Worm (Caenorhabditis elegans): ENCODE results near the gene age-1.
"Not testable (repeated sequence)": the region's sequence is repeated elsewhere in the genome, so short reads cannot be mapped to it uniquely, and the experiment has no call there.

Gene age-1

ce11 chrII:11542385-11542784 lies 15.5 kb upstream of the age-1 start, which contains the start of gene gtf-2E2:
TSS of gene gtf-2E2 (minus strand) at chrII:11542495.
- no peak for TF ChIP-seq unc-62 (GFP tag; optimal IDR thresholded peaks at IDR 0.05)

- no peak for TF ChIP-seq unc-62 (GFP tag; optimal IDR thresholded peaks at IDR 0.05)
These were observed 11.9 kb upstream of the age-1 start, which contains the start of gene Y62F5A.9 for ce11 chrII:11538741-11539140. TSS of gene Y62F5A.9 (minus strand) at chrII:11538841.

- no peak for TF ChIP-seq unc-62 (GFP tag; optimal IDR thresholded peaks at IDR 0.05)
These were observed 10.8 kb upstream of the age-1 start for ce11 chrII:11537606-11538016.

- no peak for TF ChIP-seq unc-62 (GFP tag; optimal IDR thresholded peaks at IDR 0.05)
These were observed 10.3 kb upstream of the age-1 start for ce11 chrII:11537115-11537514.

DNA sequence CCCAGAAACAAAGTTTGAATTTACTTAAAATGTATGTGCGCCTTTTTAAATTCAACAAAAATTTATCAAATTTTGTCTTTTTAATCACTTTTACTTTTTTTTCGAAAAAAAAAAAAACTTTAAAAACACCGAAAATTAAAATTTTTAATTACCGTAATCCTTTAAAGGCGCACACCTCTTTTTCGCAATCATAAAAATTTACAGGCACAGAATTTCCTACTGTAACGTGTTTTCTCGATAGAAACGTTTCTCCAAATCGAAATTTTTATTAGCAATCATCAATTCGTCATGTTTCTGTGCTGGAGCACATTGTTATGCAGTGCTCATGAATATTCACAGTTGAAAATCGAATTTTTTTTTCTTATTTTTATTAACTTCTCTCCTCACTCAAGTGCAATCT lies 9.7 kb upstream of the age-1 start:
- TF ChIP-seq unc-62 (GFP tag; optimal IDR thresholded peaks at IDR 0.05) = no peak

DNA sequence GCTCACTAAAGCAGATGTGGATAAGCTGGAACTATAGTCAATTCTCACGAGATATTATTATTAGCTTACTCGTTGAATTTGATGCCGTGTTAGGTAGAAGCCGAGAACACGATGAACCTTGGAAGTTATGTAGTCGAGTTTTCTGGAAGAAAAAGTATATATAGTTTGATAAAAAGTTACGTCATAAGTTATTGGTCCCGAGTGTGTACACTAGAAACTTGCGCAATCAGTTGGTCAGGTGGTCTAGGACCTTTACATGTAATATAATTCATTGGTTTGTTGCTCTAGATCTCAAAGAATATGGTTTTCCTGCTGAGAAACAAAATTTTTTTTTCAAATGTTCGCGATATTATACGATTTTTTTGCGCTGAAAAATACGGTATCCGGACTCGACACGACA lies 9.1 kb upstream of the age-1 start:
- no peak for TF ChIP-seq unc-62 (GFP tag; optimal IDR thresholded peaks at IDR 0.05)

DNA sequence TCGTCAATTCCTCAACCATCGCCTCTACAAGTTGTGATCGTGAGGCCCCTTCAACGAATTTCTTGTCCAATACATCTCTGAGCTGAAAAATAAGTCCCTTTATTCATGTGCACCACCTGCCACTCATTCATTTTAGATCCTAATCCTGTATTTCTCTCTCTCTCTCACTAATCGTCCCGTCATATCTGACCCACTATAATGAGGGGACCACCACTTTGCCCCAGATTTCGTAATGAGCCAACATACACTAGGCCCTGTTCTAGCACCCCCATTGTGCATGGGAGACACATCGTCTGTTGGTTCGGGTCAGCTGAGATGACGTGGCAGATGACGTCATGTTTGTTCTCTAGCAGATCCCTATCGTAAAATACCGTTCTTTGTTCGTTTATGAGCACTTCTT lies 8.6 kb upstream of the age-1 start:
- TF ChIP-seq unc-62 (GFP tag; optimal IDR thresholded peaks at IDR 0.05) = no peak

DNA sequence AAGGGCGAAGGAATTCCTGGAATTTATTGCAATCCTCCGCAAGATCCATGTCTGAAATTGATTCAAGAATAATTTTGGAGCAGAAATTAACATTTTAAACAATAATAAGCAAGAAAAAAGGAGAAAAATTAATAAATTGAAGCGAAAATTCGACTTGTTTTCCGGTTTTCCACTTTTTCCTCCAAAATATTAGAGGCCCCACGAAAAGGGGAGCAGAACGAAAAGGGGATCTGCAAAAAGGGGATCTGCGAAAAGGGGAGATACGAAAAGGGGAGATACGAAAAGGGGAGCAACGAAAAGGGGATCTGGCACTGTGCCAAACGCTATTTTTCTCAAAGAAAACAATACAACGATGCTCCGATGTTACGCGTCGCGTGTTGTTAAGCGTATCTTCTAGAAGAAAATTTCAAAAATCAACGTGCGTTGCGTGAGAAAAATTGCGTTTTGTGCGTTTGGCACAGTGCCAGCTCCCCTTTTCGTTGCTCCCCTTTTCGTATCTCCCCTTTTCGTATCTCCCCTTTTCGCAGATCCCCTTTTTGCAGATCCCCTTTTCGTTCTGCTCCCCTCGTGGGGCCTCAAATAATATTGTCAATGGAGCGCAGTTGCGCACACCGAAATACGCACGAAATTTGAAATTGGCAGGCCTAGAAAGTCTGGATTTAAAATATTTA lies 7.7 kb upstream of the age-1 start, which contains the start of gene Y62F5A.12:
TSS of gene Y62F5A.12 (minus strand) at position 51 of the 671 bp plus-strand sequence.
- not testable (repeated sequence) for TF ChIP-seq unc-62 (GFP tag; optimal IDR thresholded peaks at IDR 0.05)

DNA sequence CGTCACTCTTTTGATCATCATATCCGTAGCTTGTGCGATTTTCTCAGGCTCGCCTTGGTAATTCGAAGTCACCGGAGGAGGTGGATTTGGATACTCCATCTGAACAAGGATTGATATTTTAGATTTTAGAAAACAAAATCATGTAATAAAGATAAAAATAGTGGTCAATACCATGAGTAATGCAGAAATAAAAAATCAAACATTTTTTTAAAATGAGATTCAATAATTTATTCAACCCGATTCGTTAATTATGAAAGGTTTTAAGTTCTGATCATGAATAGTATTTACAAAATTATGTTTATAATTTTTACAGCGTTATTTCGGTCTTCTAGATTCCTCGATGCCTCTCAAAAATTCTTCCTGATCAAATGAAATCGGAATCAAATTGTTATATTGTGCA lies 6.9 kb upstream of the age-1 start, which contains the start of gene mdt-8:
TSS of gene mdt-8 (minus strand) at position 101 of the 400 bp plus-strand sequence.
- no peak for TF ChIP-seq unc-62 (GFP tag; optimal IDR thresholded peaks at IDR 0.05)

- no peak for TF ChIP-seq unc-62 (GFP tag; optimal IDR thresholded peaks at IDR 0.05)
These were observed 5.6 kb downstream of the age-1 start, which contains the start of gene Y62F5A.10 for ce11 chrII:11521300-11521699. TSS of gene Y62F5A.10 (plus strand) at chrII:11521600.

- TF ChIP-seq unc-62 (GFP tag; optimal IDR thresholded peaks at IDR 0.05) = no peak
These were observed 8.7 kb downstream of the age-1 start, which contains the start of gene B0334.10 for ce11 chrII:11518184-11518583. TSS of gene B0334.10 (plus strand) at chrII:11518484.

DNA sequence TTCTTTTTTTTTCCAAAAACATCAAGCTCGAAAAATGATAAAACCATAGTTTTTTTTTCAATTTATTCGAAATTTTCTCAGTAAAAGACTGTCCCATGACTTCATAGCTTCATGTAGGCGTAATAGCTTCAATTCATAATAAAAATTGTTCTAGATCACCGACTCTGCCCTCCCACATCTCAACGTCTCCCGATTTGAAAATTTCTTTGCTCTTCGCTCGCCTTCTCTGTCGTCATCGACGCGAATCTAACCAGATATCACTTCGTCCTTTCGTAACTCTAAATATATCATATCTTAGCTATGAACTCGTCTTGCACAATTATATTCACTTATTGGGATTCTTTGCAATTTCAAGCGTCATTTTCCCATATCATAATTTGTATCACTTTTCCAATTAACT lies 12.1 kb downstream of the age-1 start, which contains the start of gene srh-44:
TSS of gene srh-44 (plus strand) at position 301 of the 400 bp plus-strand sequence.
- TF ChIP-seq unc-62 (GFP tag; optimal IDR thresholded peaks at IDR 0.05) = no peak

ce11 chrII:11512921-11513320 lies 13.9 kb downstream of the age-1 start:
- no peak for TF ChIP-seq unc-62 (GFP tag; optimal IDR thresholded peaks at IDR 0.05)

DNA sequence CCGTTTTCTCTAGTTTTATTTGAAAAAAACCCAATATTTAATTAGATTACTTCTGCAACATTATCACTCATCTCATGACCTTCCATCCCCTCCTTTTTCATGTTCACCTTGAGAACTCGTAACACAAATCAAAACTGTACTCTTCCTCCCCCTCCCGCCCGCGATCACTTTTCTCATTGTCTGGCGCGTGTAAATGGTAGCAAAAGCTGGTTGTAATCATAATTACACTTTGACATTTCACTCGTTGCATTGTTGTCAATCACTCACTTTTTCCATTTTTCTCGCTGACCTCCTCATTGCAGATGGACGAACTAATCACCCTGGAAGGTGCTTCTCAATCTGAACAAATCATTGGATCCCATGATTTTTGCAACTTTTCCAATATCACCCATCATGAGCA lies 16.5 kb downstream of the age-1 start, which contains the start of gene npr-41:
TSS of gene npr-41 (plus strand) at position 301 of the 400 bp plus-strand sequence.
- TF ChIP-seq unc-62 (GFP tag; optimal IDR thresholded peaks at IDR 0.05) = no peak

ce11 chrII:11503761-11504160 lies 23.1 kb downstream of the age-1 start:
- TF ChIP-seq unc-62 (GFP tag; optimal IDR thresholded peaks at IDR 0.05) = no peak

- no peak for TF ChIP-seq unc-62 (GFP tag; optimal IDR thresholded peaks at IDR 0.05)
These were observed 24.9 kb downstream of the age-1 start for ce11 chrII:11501956-11502355.

DNA sequence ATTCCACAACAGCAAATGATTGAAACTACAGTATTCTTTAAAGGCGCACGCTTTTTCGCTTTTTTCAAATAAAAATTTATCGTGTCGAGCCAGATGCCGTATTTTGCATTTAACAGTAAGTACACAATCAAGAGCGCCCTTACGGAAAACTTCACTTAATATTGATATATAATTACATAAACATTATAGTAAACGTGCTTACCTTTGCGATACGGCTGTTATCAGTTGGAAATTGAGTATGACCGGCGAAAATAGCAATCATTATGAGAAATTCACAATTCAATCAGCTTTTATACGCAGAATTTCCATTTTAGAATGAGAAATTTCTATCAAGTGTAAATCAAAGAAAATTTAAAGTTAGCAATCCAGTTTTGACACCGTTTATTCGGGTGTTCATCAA lies 26.7 kb downstream of the age-1 start, which contains the start of gene B0334.20:
TSS of gene B0334.20 (minus strand) at position 262 of the 400 bp plus-strand sequence.
- TF ChIP-seq unc-62 (GFP tag; optimal IDR thresholded peaks at IDR 0.05) = no peak

Data from whole organism, dauer.